Worm (Caenorhabditis elegans): Measurements from ENCODE around the gene efr-3.

The efr-3 gene

ce11 chrII:6347341-6348118, 26.6 kb upstream of the efr-3 start, which contains the start of gene lgg-1 (continued):
- TF ChIP-seq F10B5.3 (tag; optimal IDR thresholded peaks at IDR 0.05) (no peak), zfp-2 (tag; optimal IDR thresholded peaks at IDR 0.05) (no peak), lin-15B (tag; optimal IDR thresholded peaks at IDR 0.05) (no peak), ztf-7 (tag; optimal IDR thresholded peaks at IDR 0.05) (no peak), ama-1 (optimal IDR thresholded peaks at IDR 0.05) (peak; percentile 95), mxl-3 (GFP tag; optimal IDR thresholded peaks at IDR 0.05) (peak; percentile 1), lin-13 (GFP tag; optimal IDR thresholded peaks at IDR 0.05) (no peak), lin-39 (tag; optimal IDR thresholded peaks at IDR 0.05) (no peak), Y105C5A.15 (GFP tag; IDR thresholded peaks at IDR 0.05) (0 out of 2 replicates have a peak, but pooled peaks have one; percentile 45), unc-39 (tag; optimal IDR thresholded peaks at IDR 0.05) (no peak), fos-1 (tag; optimal IDR thresholded peaks at IDR 0.05) (no peak), nhr-11 (tag; optimal IDR thresholded peaks at IDR 0.05) (peak; percentile 55), lin-29 (GFP tag; IDR thresholded peaks at IDR 0.05) (0 out of 2 replicates have a peak, but pooled peaks have one; percentile 26), madf-5 (GFP tag; IDR thresholded peaks at IDR 0.05) (0 out of 4 replicates have a peak, but pooled peaks of 1 of the 2 experiments have one; percentile 3), vab-7 (GFP tag; IDR thresholded peaks at IDR 0.05) (peak; percentile 26; the same call in 1 of the 2 replicates), ZK337.2 (GFP tag; IDR thresholded peaks at IDR 0.05) (no peak), hlh-30 (tag; optimal IDR thresholded peaks at IDR 0.05; ENCODE audit: insufficient read depth) (peak; percentile 84), aly-2 (tag; optimal IDR thresholded peaks at IDR 0.05) (no peak), duxl-1 (tag; optimal IDR thresholded peaks at IDR 0.05; ENCODE audit: poor library complexity) (peak; percentile 5), D1046.2 (GFP tag; IDR thresholded peaks at IDR 0.05) (no peak), attf-4 (tag; optimal IDR thresholded peaks at IDR 0.05) (no peak), nhr-28 (tag; optimal IDR thresholded peaks at IDR 0.05) (peak; percentile 31), sdz-12 (GFP tag; optimal IDR thresholded peaks at IDR 0.05) (peak; percentile 77), ZK546.5 (tag; optimal IDR thresholded peaks at IDR 0.05) (peak in 1 of 2 experiments; percentile 54), arid-1 (GFP tag; conservative IDR thresholded peaks at IDR 0.05) (peak; percentile 7; the same call in 1 of the 2 replicates), ceh-44 (GFP tag; IDR thresholded peaks at IDR 0.05) (0 out of 2 replicates have a peak, but pooled peaks have one; percentile 21), unc-62 (GFP tag; optimal IDR thresholded peaks at IDR 0.05 in 1 of 2) (peak in 1 of 2 experiments; percentile 51), unc-62 (tag; optimal IDR thresholded peaks at IDR 0.05) (no peak), mep-1 (tag; optimal IDR thresholded peaks at IDR 0.05) (peak; percentile 50)

- TF ChIP-seq unc-62 (GFP tag; optimal IDR thresholded peaks at IDR 0.05 in 1 of 2), result peak in 1 of 2 experiments; percentile 80
- peak; percentile 34 for TF ChIP-seq unc-62 (tag; optimal IDR thresholded peaks at IDR 0.05)
- TF ChIP-seq zfp-3 (GFP tag; conservative IDR thresholded peaks at IDR 0.05), result peak; percentile 98
- TF ChIP-seq mep-1 (tag; optimal IDR thresholded peaks at IDR 0.05), result peak; percentile 92
- TF ChIP-seq jun-1 (tag; optimal IDR thresholded peaks at IDR 0.05), result no peak
- peak; percentile 19 for TF ChIP-seq nhr-76 (tag; optimal IDR thresholded peaks at IDR 0.05)
- TF ChIP-seq snpc-1.2 (GFP tag; IDR thresholded peaks at IDR 0.05), result peak; percentile 65
- TF ChIP-seq nhr-42 (GFP tag; IDR thresholded peaks at IDR 0.05), result no peak
- TF ChIP-seq zfp-2 (tag; optimal IDR thresholded peaks at IDR 0.05), result no peak
- no peak for TF ChIP-seq fos-1 (tag; optimal IDR thresholded peaks at IDR 0.05)
- peak; percentile 80 for TF ChIP-seq T20F7.1 (GFP tag; optimal IDR thresholded peaks at IDR 0.05)
- TF ChIP-seq attf-4 (tag; optimal IDR thresholded peaks at IDR 0.05), result no peak
- TF ChIP-seq lin-13 (GFP tag; optimal IDR thresholded peaks at IDR 0.05), result peak; percentile 76
- TF ChIP-seq ztf-7 (tag; optimal IDR thresholded peaks at IDR 0.05), result peak; percentile 64
- TF ChIP-seq hif-1 (tag; optimal IDR thresholded peaks at IDR 0.05), result peak in 1 of 2 experiments; percentile 56
- TF ChIP-seq zag-1 (tag; optimal IDR thresholded peaks at IDR 0.05), result no peak
- TF ChIP-seq rbr-2 (tag; optimal IDR thresholded peaks at IDR 0.05), result peak; percentile 4
- peak; percentile 20 for TF ChIP-seq F37D6.2 (tag; optimal IDR thresholded peaks at IDR 0.05)
- no peak for TF ChIP-seq cey-2 (tag; optimal IDR thresholded peaks at IDR 0.05; ENCODE audit: borderline replicate concordance, insufficient read depth)
- TF ChIP-seq ceh-32 (tag; optimal IDR thresholded peaks at IDR 0.05; ENCODE audit: poor library complexity), result no peak
- peak; percentile 70 to 72 for TF ChIP-seq lsy-2 (tag; optimal IDR thresholded peaks at IDR 0.05)
- peak; percentile 80 for TF ChIP-seq tra-1 (GFP tag; IDR thresholded peaks at IDR 0.05)
- TF ChIP-seq ceh-44 (GFP tag; IDR thresholded peaks at IDR 0.05), result no peak
- TF ChIP-seq egl-43 (GFP tag; IDR thresholded peaks at IDR 0.05), result peak; percentile 29; the same call in 1 of the 2 replicates
- TF ChIP-seq Y105C5A.15 (GFP tag; IDR thresholded peaks at IDR 0.05), result no peak
- peak; percentile 54; the same call in 1 of the 2 replicates for TF ChIP-seq Y75B8A.6 (GFP tag; IDR thresholded peaks at IDR 0.05)
- peak; percentile 70 for TF ChIP-seq spr-1 (tag; optimal IDR thresholded peaks at IDR 0.05)
- peak; percentile 47 for TF ChIP-seq mes-2 (tag; optimal IDR thresholded peaks at IDR 0.05; ENCODE audit: poor library complexity, severe bottlenecking)
Observed at ce11 chrII:6346551-6347079, 25.7 kb upstream of the efr-3 start.
